Fruit fly (Drosophila melanogaster): Measurements from ENCODE around the gene frc.

Gene frc

dm6 chr3L:17430957-17431585 lies 1.9 kb downstream of the frc start (continued):
- TF ChIP-seq CG31365 (tag; optimal IDR thresholded peaks at IDR 0.05) = no peak
- TF ChIP-seq CG10565 (GFP tag; optimal IDR thresholded peaks at IDR 0.05) = no peak
- peak; percentile 14 for TF ChIP-seq lilli (GFP tag; optimal IDR thresholded peaks at IDR 0.05)
- peak; percentile 51; the same call in 1 of the 2 replicates for TF ChIP-seq CG14441 (GFP tag; IDR thresholded peaks at IDR 0.05)
- no peak for TF ChIP-seq yki (optimal IDR thresholded peaks at IDR 0.05)
- no peak for TF ChIP-seq Mad (GFP tag; optimal IDR thresholded peaks at IDR 0.05)
- TF ChIP-seq Asciz (GFP tag; optimal IDR thresholded peaks at IDR 0.05) = peak; percentile 30
- TF ChIP-seq CG17385 (GFP tag; optimal IDR thresholded peaks at IDR 0.05) = peak; percentile 1
- no peak for TF ChIP-seq tap (tag; optimal IDR thresholded peaks at IDR 0.05)
- no peak for TF ChIP-seq psq (GFP tag; optimal IDR thresholded peaks at IDR 0.05)
- no peak for TF ChIP-seq E2f1 (GFP tag; IDR thresholded peaks at IDR 0.05)
- TF ChIP-seq CG15269 (tag; optimal IDR thresholded peaks at IDR 0.05) = peak; percentile 33
- TF ChIP-seq Dip2 (GFP tag; IDR thresholded peaks at IDR 0.05) = no peak
- TF ChIP-seq Usf (GFP tag; optimal IDR thresholded peaks at IDR 0.05) = no peak
- TF ChIP-seq so (GFP tag; IDR thresholded peaks at IDR 0.05) = no peak
- no peak for TF ChIP-seq dm (GFP tag; optimal IDR thresholded peaks at IDR 0.05)
- no peak for TF ChIP-seq Myb (GFP tag; optimal IDR thresholded peaks at IDR 0.05)
- TF ChIP-seq PHDP (tag; optimal IDR thresholded peaks at IDR 0.05) = peak; percentile 34
- TF ChIP-seq CG11093 (GFP tag; IDR thresholded peaks at IDR 0.05) = no peak
- no peak for TF ChIP-seq pum (GFP tag; optimal IDR thresholded peaks at IDR 0.05)
- peak; percentile 27 for TF ChIP-seq CG2120 (GFP tag; optimal IDR thresholded peaks at IDR 0.05)
- no peak for TF ChIP-seq salm (tag; optimal IDR thresholded peaks at IDR 0.05)
- peak; percentile 15 for TF ChIP-seq CG2678 (tag; optimal IDR thresholded peaks at IDR 0.05)
- no peak for TF ChIP-seq NK7.1 (GFP tag; optimal IDR thresholded peaks at IDR 0.05)
- TF ChIP-seq MTF-1 (GFP tag; optimal IDR thresholded peaks at IDR 0.05; ENCODE audit: borderline replicate concordance) = no peak
- no peak for TF ChIP-seq CG7786 (GFP tag; optimal IDR thresholded peaks at IDR 0.05)
- no peak for TF ChIP-seq ranshi (GFP tag; IDR thresholded peaks at IDR 0.05)
- no peak for TF ChIP-seq pnt (GFP tag; optimal IDR thresholded peaks at IDR 0.05)
- no peak for TF ChIP-seq CG11247 (GFP tag; IDR thresholded peaks at IDR 0.05)
- TF ChIP-seq ci (GFP tag; IDR thresholded peaks at IDR 0.05) = no peak
- TF ChIP-seq trem (tag; optimal IDR thresholded peaks at IDR 0.05) = no peak
- TF ChIP-seq CG33213 (GFP tag; optimal IDR thresholded peaks at IDR 0.05) = peak; percentile 8
- no peak for TF ChIP-seq CG15514 (GFP tag; optimal IDR thresholded peaks at IDR 0.05)
- no peak for TF ChIP-seq corto (GFP tag; optimal IDR thresholded peaks at IDR 0.05)
- no peak for TF ChIP-seq CG15073 (GFP tag; optimal IDR thresholded peaks at IDR 0.05)
- TF ChIP-seq Aef1 (GFP tag; IDR thresholded peaks at IDR 0.05) = no peak
- TF ChIP-seq Ada2b (GFP tag; IDR thresholded peaks at IDR 0.05) = no peak
- TF ChIP-seq gcm (GFP tag; optimal IDR thresholded peaks at IDR 0.05) = no peak
- no peak for TF ChIP-seq lola (GFP tag; optimal IDR thresholded peaks at IDR 0.05)
- TF ChIP-seq Mes4 (GFP tag; optimal IDR thresholded peaks at IDR 0.05) = no peak
- no peak for TF ChIP-seq ac (GFP tag; optimal IDR thresholded peaks at IDR 0.05)
- no peak for TF ChIP-seq tx (GFP tag; optimal IDR thresholded peaks at IDR 0.05)
- TF ChIP-seq dimm (GFP tag; IDR thresholded peaks at IDR 0.05) = no peak
- peak; percentile 81 for TF ChIP-seq pfk (GFP tag; optimal IDR thresholded peaks at IDR 0.05)
- no peak for TF ChIP-seq CG11398 (GFP tag; optimal IDR thresholded peaks at IDR 0.05)
- TF ChIP-seq gsb (GFP tag; IDR thresholded peaks at IDR 0.05) = no peak
- TF ChIP-seq CG31388 (GFP tag; optimal IDR thresholded peaks at IDR 0.05) = no peak
- TF ChIP-seq Oaz (GFP tag; IDR thresholded peaks at IDR 0.05) = no peak
- TF ChIP-seq CHES-1-like (GFP tag; optimal IDR thresholded peaks at IDR 0.05) = peak; percentile 12
- no peak for TF ChIP-seq fd3F (GFP tag; optimal IDR thresholded peaks at IDR 0.05)
- TF ChIP-seq CG9932 (GFP tag; IDR thresholded peaks at IDR 0.05) = peak; percentile 15; the same call in 1 of the 2 replicates
- TF ChIP-seq Hmr (GFP tag; optimal IDR thresholded peaks at IDR 0.05) = peak; percentile 49
